Worm (Caenorhabditis elegans) whole organism, L2 larva: ENCODE results near the gene srw-56.

Source experiments
- crh-2 ChIP-seq: sonication (generic microtip); optimal IDR thresholded peaks from 2 replicates; lab custom pipeline; 2017; ENCODE audit warnings: missing biosample characterization, missing genetic modification characterization
- mdl-1 ChIP-seq, 2 experiments: fragments of 150-350 bp in 1 of 2; sonication (generic microtip) in 1 of 2; optimal IDR thresholded peaks; 2 replicates each; lab custom pipeline; 2017; ENCODE audit warnings: missing biosample characterization in 2 of 2, missing genetic modification characterization in 2 of 2
- unc-55 ChIP-seq: fragments of 150-350 bp; sonication (generic microtip); optimal IDR thresholded peaks from 3 replicates; lab custom pipeline; 2014; ENCODE audit warnings: missing biosample characterization, missing genetic modification reagents, missing genetic modification characterization

ce11 chrV:15920273-15920672 is 32.4 kb downstream of the srw-56 start, which contains the start of gene F35E8.10:
- no peak for TF ChIP-seq crh-2 (tag; lab: Kevin White, UChicago)
- TF ChIP-seq unc-55 (GFP tag; lab: Kevin White, UChicago): no peak
- TF ChIP-seq mdl-1 (tag; optimal IDR thresholded peaks at IDR 0.05; lab: Kevin White, UChicago): no peak
